Fruit fly (Drosophila melanogaster) whole organism, embryonic: ENCODE results near the gene ppl.

ENCODE experiments used
- Aef1 ChIP-seq: fragments of 200-800 bp; sonication (Bioruptor generic); IDR thresholded peaks from 3 replicates; pipeline ENCODE4 v1.3.6; 2022; ENCODE audit warnings: missing biosample characterization, missing genetic modification characterization
- Bteb2 ChIP-seq: fragments of 200-800 bp; sonication (Bioruptor generic); optimal IDR thresholded peaks from 2 replicates; lab custom pipeline; 2016; ENCODE audit warnings: missing biosample characterization, missing genetic modification characterization
- CG10543 ChIP-seq: fragments of 200-800 bp; sonication (Bioruptor generic); optimal IDR thresholded peaks from 3 replicates; lab custom pipeline; 2017; ENCODE audit warnings: missing biosample characterization, mild to moderate bottlenecking, missing genetic modification characterization, moderate library complexity
- CG10959 ChIP-seq: fragments of 200-800 bp; sonication (Bioruptor generic); IDR thresholded peaks from 2 replicates; pipeline ENCODE4 v1.3.6; 2022; ENCODE audit warnings: missing biosample characterization, missing genetic modification characterization
- CG12942 ChIP-seq: fragments of 200-800 bp; sonication (Bioruptor generic); optimal IDR thresholded peaks from 3 replicates; lab custom pipeline; 2016; ENCODE audit warnings: missing biosample characterization, missing genetic modification characterization
- CG13624 ChIP-seq: fragments of 200-800 bp; sonication (Bioruptor generic); optimal IDR thresholded peaks from 2 replicates; lab custom pipeline; 2016; ENCODE audit warnings: missing biosample characterization, missing genetic modification characterization
- CG15011 ChIP-seq: fragments of 200-800 bp; sonication (Bioruptor generic); optimal IDR thresholded peaks from 3 replicates; lab custom pipeline; 2018; ENCODE audit warnings: missing biosample characterization, mild to moderate bottlenecking, missing genetic modification characterization
- CG15073 ChIP-seq: fragments of 200-800 bp; sonication (Bioruptor generic); optimal IDR thresholded peaks from 2 replicates; lab custom pipeline; 2016; ENCODE audit warnings: missing biosample characterization, missing genetic modification characterization
- CG15479 ChIP-seq: fragments of 200-800 bp; sonication (Bioruptor generic); optimal IDR thresholded peaks from 3 replicates; lab custom pipeline; 2019; ENCODE audit warnings: missing biosample characterization, mild to moderate bottlenecking, missing genetic modification characterization, moderate library complexity
- CG18476 ChIP-seq: fragments of 200-800 bp; sonication (Bioruptor generic); optimal IDR thresholded peaks from 2 replicates; lab custom pipeline; 2016; ENCODE audit warnings: missing biosample characterization, mild to moderate bottlenecking, missing genetic modification characterization
- CG2116 ChIP-seq: fragments of 200-800 bp; sonication (Bioruptor generic); optimal IDR thresholded peaks from 3 replicates; lab custom pipeline; 2018; ENCODE audit warnings: missing biosample characterization, mild to moderate bottlenecking, missing genetic modification characterization
- CG2199 ChIP-seq: fragments of 200-800 bp; sonication (Bioruptor generic); IDR thresholded peaks from 3 replicates; pipeline ENCODE4 v1.3.6; 2022; ENCODE audit warnings: missing biosample characterization, missing genetic modification characterization
- CG2712 ChIP-seq: fragments of 200-800 bp; optimal IDR thresholded peaks from 3 replicates; lab custom pipeline; 2019; ENCODE audit warnings: missing biosample characterization, mild to moderate bottlenecking, missing genetic modification characterization, moderate library complexity
- CG31365 ChIP-seq: fragments of 200-800 bp; sonication (Bioruptor generic); optimal IDR thresholded peaks from 2 replicates; lab custom pipeline; 2018; ENCODE audit warnings: missing biosample characterization, mild to moderate bottlenecking, missing genetic modification characterization
- CG4707 ChIP-seq: fragments of 200-800 bp; sonication (Bioruptor generic); optimal IDR thresholded peaks from 2 replicates; lab custom pipeline; 2018; ENCODE audit warnings: missing biosample characterization, mild to moderate bottlenecking, missing genetic modification characterization, moderate library complexity
- CG6854 ChIP-seq: fragments of 200-800 bp; sonication (Bioruptor generic); optimal IDR thresholded peaks from 3 replicates; lab custom pipeline; 2017; ENCODE audit warnings: missing biosample characterization, mild to moderate bottlenecking, missing genetic modification characterization
- CG7556 ChIP-seq: fragments of 200-800 bp; sonication (Bioruptor generic); optimal IDR thresholded peaks from 2 replicates; lab custom pipeline; 2017; ENCODE audit warnings: missing biosample characterization, mild to moderate bottlenecking, missing genetic modification characterization
- CG8478 ChIP-seq: fragments of >200 bp; optimal IDR thresholded peaks from 2 replicates; lab custom pipeline; 2018
- Camta ChIP-seq: fragments of 200-800 bp; sonication (Bioruptor generic); optimal IDR thresholded peaks from 2 replicates; lab custom pipeline; 2016; ENCODE audit warnings: missing biosample characterization, missing genetic modification characterization
- CkIIα-i1 ChIP-seq: fragments of 200-800 bp; sonication (Bioruptor generic); IDR thresholded peaks from 2 replicates; pipeline ENCODE4 v1.3.6; 2022; ENCODE audit warnings: missing biosample characterization, missing genetic modification characterization
- E2f1 ChIP-seq: fragments of 200-800 bp; sonication (Bioruptor generic); IDR thresholded peaks from 2 replicates; pipeline ENCODE4 v1.3.6; 2022; ENCODE audit warnings: missing biosample characterization, missing genetic modification characterization
- Ets65A ChIP-seq: fragments of 200-800 bp; sonication (Bioruptor generic); peaks from one replicate; lab custom pipeline; 2016; ENCODE audit warnings: missing biosample characterization, missing genetic modification characterization
- Gug ChIP-seq: fragments of 200-800 bp; sonication (Bioruptor generic); IDR thresholded peaks from 4 replicates; pipeline ENCODE4 v1.3.6; 2022; ENCODE audit warnings: missing biosample characterization, missing genetic modification characterization
- HLHmδ ChIP-seq: fragments of 200-800 bp; sonication (Bioruptor generic); optimal IDR thresholded peaks from 2 replicates; lab custom pipeline; 2018; ENCODE audit warnings: missing biosample characterization, mild to moderate bottlenecking, missing genetic modification characterization, moderate library complexity
- Hand ChIP-seq: fragments of 200-800 bp; sonication (Bioruptor generic); optimal IDR thresholded peaks from 2 replicates; lab custom pipeline; 2017; ENCODE audit warnings: mild to moderate bottlenecking, missing biosample characterization, missing genetic modification reagents, missing genetic modification characterization
- HmgD ChIP-seq: fragments of 200-800 bp; sonication (Bioruptor generic); optimal IDR thresholded peaks from 3 replicates; lab custom pipeline; 2016; ENCODE audit warnings: missing biosample characterization, missing genetic modification characterization
- MTF-1 ChIP-seq: fragments of 200-800 bp; sonication (Bioruptor generic); optimal IDR thresholded peaks from 2 replicates; lab custom pipeline; 2018; ENCODE audit warnings: missing biosample characterization, mild to moderate bottlenecking, missing genetic modification characterization, borderline replicate concordance
- Mes4 ChIP-seq: fragments of 200-800 bp; sonication (Bioruptor generic); optimal IDR thresholded peaks from 2 replicates; lab custom pipeline; 2016; ENCODE audit warnings: missing biosample characterization, missing genetic modification characterization
- Pdp1 ChIP-seq, 2 experiments: fragments of 200-800 bp; sonication (Bioruptor generic); optimal IDR thresholded peaks; 3 replicates each; lab custom pipeline; 2016; ENCODE audit warnings: missing biosample characterization in 2 of 2, missing genetic modification characterization in 2 of 2, mild to moderate bottlenecking in 1 of 2, moderate library complexity in 1 of 2
- Six4 ChIP-seq: fragments of 200-800 bp; sonication (Bioruptor generic); optimal IDR thresholded peaks from 2 replicates; lab custom pipeline; 2016; ENCODE audit warnings: missing biosample characterization, missing genetic modification characterization
- TFAM ChIP-seq: fragments of 200-800 bp; sonication (Bioruptor generic); optimal IDR thresholded peaks from 2 replicates; lab custom pipeline; 2017; ENCODE audit warnings: missing biosample characterization, missing genetic modification characterization, inconsistent platforms
- ato ChIP-seq: fragments of 200-800 bp; sonication (Bioruptor generic); IDR thresholded peaks from 2 replicates; pipeline ENCODE4 v1.3.6; 2022; ENCODE audit warnings: missing biosample characterization, missing genetic modification characterization; ENCODE audit not compliant: partially characterized antibody
- chif ChIP-seq, 2 experiments: fragments of 200-800 bp; sonication (Bioruptor generic); optimal IDR thresholded peaks; 3 replicates each; lab custom pipeline; 2016; ENCODE audit warnings: missing biosample characterization in 2 of 2, missing genetic modification characterization in 2 of 2
- corto ChIP-seq: fragments of 200-800 bp; sonication (Bioruptor generic); optimal IDR thresholded peaks from 2 replicates; lab custom pipeline; 2016; ENCODE audit warnings: missing biosample characterization, mild to moderate bottlenecking, missing genetic modification characterization, moderate library complexity
- eyg ChIP-seq: fragments of 200-800 bp; sonication (Bioruptor generic); optimal IDR thresholded peaks from 3 replicates; lab custom pipeline; 2016; ENCODE audit warnings: missing biosample characterization, missing genetic modification characterization
- fd64A ChIP-seq: fragments of 200-800 bp; sonication (Bioruptor generic); optimal IDR thresholded peaks from 3 replicates; lab custom pipeline; 2018; ENCODE audit warnings: missing biosample characterization, mild to moderate bottlenecking, missing genetic modification characterization
- fru ChIP-seq: fragments of >200 bp; optimal IDR thresholded peaks from 2 replicates; lab custom pipeline; 2017
- grau ChIP-seq: fragments of 200-800 bp; optimal IDR thresholded peaks from 3 replicates; lab custom pipeline; 2019; ENCODE audit warnings: missing biosample characterization, mild to moderate bottlenecking, missing genetic modification characterization, moderate library complexity
- grn ChIP-seq: fragments of 200-800 bp; sonication (Bioruptor generic); optimal IDR thresholded peaks from 3 replicates; lab custom pipeline; 2017; ENCODE audit warnings: missing biosample characterization, missing genetic modification characterization
- jumu ChIP-seq: fragments of 200-800 bp; sonication (Bioruptor generic); optimal IDR thresholded peaks from 3 replicates; lab custom pipeline; 2016; ENCODE audit warnings: missing biosample characterization, missing genetic modification characterization
- pb ChIP-seq: fragments of 200-800 bp; sonication (Bioruptor generic); optimal IDR thresholded peaks from 3 replicates; lab custom pipeline; 2016; ENCODE audit warnings: missing biosample characterization, missing genetic modification characterization
- phol ChIP-seq: fragments of 200-800 bp; sonication (Bioruptor generic); optimal IDR thresholded peaks from 3 replicates; lab custom pipeline; 2018; ENCODE audit warnings: missing biosample characterization, mild to moderate bottlenecking, missing genetic modification characterization, moderate library complexity
- prd ChIP-seq, 3 experiments: fragments of >200 bp in 2 of 3; fragments of 200-800 bp in 1 of 3; sonication (Bioruptor generic) in 1 of 3; optimal IDR thresholded peaks in 2 of 3; IDR thresholded peaks in 1 of 3; 2 replicates in 2 of 3; 3 replicates in 1 of 3; pipeline versions ENCODE4 v1.3.6 to Lab custom; 2017 to 2022; ENCODE audit warnings: missing biosample characterization in 1 of 3, missing genetic modification characterization in 1 of 3
- scrt ChIP-seq: fragments of 200-800 bp; sonication (Bioruptor generic); optimal IDR thresholded peaks from 2 replicates; lab custom pipeline; 2018; ENCODE audit warnings: missing biosample characterization, mild to moderate bottlenecking, missing genetic modification characterization, moderate library complexity
- tin ChIP-seq: fragments of 200-800 bp; sonication (Bioruptor generic); optimal IDR thresholded peaks from 3 replicates; lab custom pipeline; 2016; ENCODE audit warnings: missing biosample characterization, missing genetic modification characterization
- tup ChIP-seq: fragments of 200-800 bp; sonication (Bioruptor generic); optimal IDR thresholded peaks from 2 replicates; lab custom pipeline; 2016; ENCODE audit warnings: missing biosample characterization, mild to moderate bottlenecking, missing genetic modification characterization, moderate library complexity
- usp ChIP-seq: fragments of >200 bp; optimal IDR thresholded peaks from 2 replicates; lab custom pipeline; 2017; ENCODE audit warnings: missing biosample characterization, missing genetic modification characterization
- wek ChIP-seq: fragments of 200-800 bp; sonication (Bioruptor generic); optimal IDR thresholded peaks from 3 replicates; lab custom pipeline; 2018; ENCODE audit warnings: missing biosample characterization, mild to moderate bottlenecking, missing genetic modification characterization, moderate library complexity
- z ChIP-seq: fragments of 200-800 bp; sonication (Bioruptor generic); IDR thresholded peaks from 3 replicates; pipeline ENCODE4 v1.3.6; 2022; ENCODE audit warnings: missing biosample characterization, missing genetic modification characterization
- zen ChIP-seq: fragments of 200-800 bp; sonication (Bioruptor generic); optimal IDR thresholded peaks from 3 replicates; lab custom pipeline; 2018; ENCODE audit warnings: missing biosample characterization, mild to moderate bottlenecking, missing genetic modification characterization, moderate library complexity

ppl gene

DNA sequence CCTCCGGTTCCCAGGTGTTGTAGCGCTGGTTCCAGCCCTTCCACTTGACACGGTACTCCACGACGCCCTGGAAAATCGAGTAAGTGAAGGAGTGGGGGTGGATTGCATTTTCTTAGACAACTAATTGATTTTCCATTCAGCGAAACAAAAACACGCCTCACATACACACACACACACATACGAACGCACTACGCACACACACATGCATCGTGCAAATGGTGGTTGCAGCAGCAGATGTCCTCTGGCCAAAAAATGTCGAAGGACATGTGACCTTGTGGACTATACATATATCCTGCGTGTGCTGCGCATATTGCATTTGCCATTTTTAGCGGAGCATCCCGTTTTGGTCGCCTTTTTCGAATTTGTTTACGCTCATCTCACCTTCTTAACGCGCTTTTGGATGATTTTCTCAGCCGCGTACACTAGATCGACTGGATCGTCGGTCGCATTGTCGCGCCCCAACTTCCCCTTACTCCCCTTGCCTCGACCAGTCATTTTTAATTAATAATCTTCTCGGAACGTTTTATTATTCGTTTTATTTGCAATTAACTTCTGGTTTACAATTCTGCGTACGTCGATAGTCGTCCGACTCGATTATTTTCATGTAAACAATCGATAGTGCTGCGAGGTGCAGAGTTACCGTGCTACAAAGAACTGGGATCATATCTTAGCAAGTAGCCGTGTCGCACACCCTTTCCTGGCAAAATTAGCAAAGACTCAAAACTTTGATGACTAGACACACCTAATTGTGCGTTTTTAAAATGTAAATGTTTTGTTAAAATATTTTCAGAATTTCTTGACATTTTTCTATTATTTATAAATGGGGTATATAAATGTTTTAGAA is 36.3 kb upstream of the ppl start, which contains the start of gene Pc (continued):
- no peak for TF ChIP-seq E2f1 (GFP tag; lab: Robert Waterston, UW)
- TF ChIP-seq CG8478 (lab: Kevin White, UChicago), result peak; percentile 65
- TF ChIP-seq zen (tag; lab: Kevin White, UChicago), result peak; percentile 78
- no peak for TF ChIP-seq CG15073 (GFP tag; lab: Kevin White, UChicago)
- peak in 1 of 2 experiments; percentile 37 for TF ChIP-seq chif (GFP tag; optimal IDR thresholded peaks at IDR 0.05; lab: Kevin White, UChicago)
- no peak for TF ChIP-seq scrt (GFP tag; lab: Kevin White, UChicago)
- no peak for TF ChIP-seq Bteb2 (GFP tag; lab: Kevin White, UChicago)
- peak; percentile 90 for TF ChIP-seq CG2116 (GFP tag; lab: Kevin White, UChicago)
- no peak for TF ChIP-seq Six4
- no peak for TF ChIP-seq CG10543 (GFP tag; lab: Kevin White, UChicago)
- TF ChIP-seq MTF-1 (GFP tag; lab: Kevin White, UChicago), result no peak
- TF ChIP-seq Ets65A (GFP tag; lab: Kevin White, UChicago), result peak; percentile 4
- no peak for TF ChIP-seq CG12942 (GFP tag; lab: Kevin White, UChicago)
- TF ChIP-seq CG10959 (GFP tag; lab: Robert Waterston, UW), result no peak
- TF ChIP-seq CG2712 (tag; lab: Kevin White, UChicago), result peak; percentile 79
- no peak for TF ChIP-seq CG31365
- 0 out of 2 replicates have a peak, but pooled peaks have one; percentile 13 for TF ChIP-seq CkIIα-i1
- no peak for TF ChIP-seq tin (GFP tag; lab: Kevin White, UChicago)
- TF ChIP-seq Gug (GFP tag; lab: Robert Waterston, UW), result no peak
- TF ChIP-seq z (GFP tag; lab: Robert Waterston, UW), result no peak
- TF ChIP-seq ato, result peak; percentile 72; the same call in 1 of the 2 replicates
- no peak for TF ChIP-seq CG15011 (GFP tag; lab: Kevin White, UChicago)
- no peak for TF ChIP-seq CG18476 (GFP tag; lab: Kevin White, UChicago)
- no peak for TF ChIP-seq TFAM (GFP tag; lab: Kevin White, UChicago)
- no peak for TF ChIP-seq Hand
- no peak for TF ChIP-seq CG2199
- no peak for TF ChIP-seq grn (GFP tag; lab: Kevin White, UChicago)
- no peak for TF ChIP-seq tup (GFP tag; lab: Kevin White, UChicago)
- TF ChIP-seq HmgD (GFP tag; lab: Kevin White, UChicago), result peak; percentile 83
- TF ChIP-seq Pdp1 (GFP tag; optimal IDR thresholded peaks at IDR 0.05; lab: Kevin White, UChicago), result no peak
- TF ChIP-seq fru (lab: Kevin White, UChicago), result no peak
- no peak for TF ChIP-seq HLHmδ (GFP tag; lab: Kevin White, UChicago)
- no peak for TF ChIP-seq prd (optimal IDR thresholded peaks at IDR 0.05; lab: Kevin White, UChicago)
- no peak for TF ChIP-seq prd (GFP tag; IDR thresholded peaks at IDR 0.05; lab: Robert Waterston, UW)
- TF ChIP-seq phol (tag; lab: Kevin White, UChicago), result peak; percentile 47
- TF ChIP-seq CG4707, result no peak
- TF ChIP-seq fd64A (GFP tag; lab: Kevin White, UChicago), result no peak
- TF ChIP-seq wek (GFP tag; lab: Kevin White, UChicago), result no peak
- TF ChIP-seq grau (tag; lab: Kevin White, UChicago), result peak; percentile 17
- no peak for TF ChIP-seq usp (GFP tag; lab: Kevin White, UChicago)
- TF ChIP-seq Camta (GFP tag; lab: Kevin White, UChicago), result peak; percentile 10
- TF ChIP-seq CG7556 (GFP tag; lab: Kevin White, UChicago), result no peak
- TF ChIP-seq CG6854 (GFP tag; lab: Kevin White, UChicago), result no peak
- no peak for TF ChIP-seq corto
- peak; percentile 63 for TF ChIP-seq CG13624 (GFP tag; lab: Kevin White, UChicago)
- TF ChIP-seq jumu (GFP tag; lab: Kevin White, UChicago), result no peak
- TF ChIP-seq CG15479 (GFP tag; lab: Kevin White, UChicago), result peak; percentile 24
- TF ChIP-seq pb (GFP tag; lab: Kevin White, UChicago), result no peak
- TF ChIP-seq Mes4 (GFP tag; lab: Kevin White, UChicago), result no peak
- no peak for TF ChIP-seq Aef1 (GFP tag; lab: Robert Waterston, UW)
- TF ChIP-seq eyg (GFP tag; lab: Kevin White, UChicago), result no peak
